Fruit fly (Drosophila melanogaster): ENCODE results near the gene xit.

Gene xit

dm6 chrX:6856332-6856995 lies 35.6 kb downstream of the xit start (continued):
- TF ChIP-seq fu2 (GFP tag; optimal IDR thresholded peaks at IDR 0.05) (peak; percentile 7), PHDP (tag; optimal IDR thresholded peaks at IDR 0.05) (peak; percentile 72), HLH3B (GFP tag; IDR thresholded peaks at IDR 0.05) (peak; percentile 81), row (GFP tag; IDR thresholded peaks at IDR 0.05) (peak; percentile 84), CG12155 (GFP tag; optimal IDR thresholded peaks at IDR 0.05) (peak; percentile 26), CG13424 (tag; optimal IDR thresholded peaks at IDR 0.05) (peak; percentile 75), bcd (GFP tag; optimal IDR thresholded peaks at IDR 0.05) (peak; percentile 77), CG3847 (GFP tag; IDR thresholded peaks at IDR 0.05) (peak; percentile 63), CG12104 (GFP tag; optimal IDR thresholded peaks at IDR 0.05) (peak; percentile 16), dimm (GFP tag; IDR thresholded peaks at IDR 0.05) (peak; percentile 26; the same call in 1 of the 2 replicates), onecut (GFP tag; IDR thresholded peaks at IDR 0.05) (peak; percentile 42; the same call in 1 of the 2 replicates), E2f2 (GFP tag; IDR thresholded peaks at IDR 0.05) (peak; percentile 49; the same call in 1 of the 2 replicates), CG30403 (GFP tag; optimal IDR thresholded peaks at IDR 0.05) (peak; percentile 64), CG4854 (GFP tag; optimal IDR thresholded peaks at IDR 0.05) (no peak), CG33557 (GFP tag; optimal IDR thresholded peaks at IDR 0.05) (no peak), toy (GFP tag; IDR thresholded peaks at IDR 0.05) (no peak), C15 (GFP tag; IDR thresholded peaks at IDR 0.05) (0 out of 3 replicates have a peak, but pooled peaks have one; percentile 45), Taf1 (GFP tag; IDR thresholded peaks at IDR 0.05) (peak; percentile 61), pnt (GFP tag; optimal IDR thresholded peaks at IDR 0.05) (no peak), salm (tag; optimal IDR thresholded peaks at IDR 0.05) (peak; percentile 43), sob (GFP tag; IDR thresholded peaks at IDR 0.05) (peak; percentile 82), lbe (GFP tag; optimal IDR thresholded peaks at IDR 0.05) (peak; percentile 3), ac (GFP tag; optimal IDR thresholded peaks at IDR 0.05) (no peak), ham (GFP tag; IDR thresholded peaks at IDR 0.05) (no peak), MESR4 (GFP tag; optimal IDR thresholded peaks at IDR 0.05) (no peak), CG15696 (tag; optimal IDR thresholded peaks at IDR 0.05) (no peak), CHES-1-like (GFP tag; optimal IDR thresholded peaks at IDR 0.05) (no peak), Tbp (GFP tag; optimal IDR thresholded peaks at IDR 0.05) (no peak), ab (GFP tag; optimal IDR thresholded peaks at IDR 0.05) (no peak), Ssrp (tag; optimal IDR thresholded peaks at IDR 0.05) (peak; percentile 75), sim (GFP tag; IDR thresholded peaks at IDR 0.05) (0 out of 2 replicates have a peak, but pooled peaks have one; percentile 14), Hr39 (optimal IDR thresholded peaks at IDR 0.05) (no peak), ash1 (GFP tag; optimal IDR thresholded peaks at IDR 0.05) (no peak), Awh (GFP tag; IDR thresholded peaks at IDR 0.05) (peak; percentile 66; the same call in 1 of the 2 replicates), CG32772 (GFP tag; IDR thresholded peaks at IDR 0.05) (peak; percentile 68), pita (GFP tag; optimal IDR thresholded peaks at IDR 0.05) (no peak), so (GFP tag; IDR thresholded peaks at IDR 0.05) (0 out of 3 replicates have a peak, but pooled peaks have one; percentile 53), scrt (GFP tag; optimal IDR thresholded peaks at IDR 0.05) (peak; percentile 51), peb (GFP tag; IDR thresholded peaks at IDR 0.05) (no peak), CG3726 (GFP tag; IDR thresholded peaks at IDR 0.05) (0 out of 3 replicates have a peak, but pooled peaks have one; percentile 7), CG8281 (tag; optimal IDR thresholded peaks at IDR 0.05) (peak; percentile 17), CG4282 (GFP tag; optimal IDR thresholded peaks at IDR 0.05) (no peak), CG9437 (GFP tag; optimal IDR thresholded peaks at IDR 0.05) (peak; percentile 64), CG7271 (tag; optimal IDR thresholded peaks at IDR 0.05) (no peak), Trl (optimal IDR thresholded peaks at IDR 0.05) (no peak), Trl (GFP tag; optimal IDR thresholded peaks at IDR 0.05) (no peak), crc (GFP tag; optimal IDR thresholded peaks at IDR 0.05) (no peak), Usf (GFP tag; optimal IDR thresholded peaks at IDR 0.05) (no peak), dan (GFP tag; IDR thresholded peaks at IDR 0.05) (no peak), CG18476 (GFP tag; optimal IDR thresholded peaks at IDR 0.05) (peak; percentile 26), Sox100B (GFP tag; optimal IDR thresholded peaks at IDR 0.05) (peak; percentile 71)
